Worm (Caenorhabditis elegans) whole organism, L4 larva: Measurements from ENCODE around the gene dct-17.

Experiments
- Y105C5A.15 ChIP-seq: fragments of 200-800 bp; sonication (Bioruptor generic); IDR thresholded peaks from 2 replicates; pipeline ENCODE4 v1.3.6; 2022; ENCODE audit warnings: missing genetic modification characterization, missing compliant biosample characterization
- daf-12 ChIP-seq: fragments of 150-350 bp; optimal IDR thresholded peaks from 2 replicates; lab custom pipeline; 2014; ENCODE audit warnings: missing biosample characterization, missing genetic modification reagents, missing genetic modification characterization
- egl-27 ChIP-seq: sonication (generic microtip); optimal IDR thresholded peaks from 3 replicates; lab custom pipeline; 2017; ENCODE audit warnings: missing biosample characterization, missing genetic modification reagents, missing genetic modification characterization
- fos-1 ChIP-seq: fragments of 150-350 bp; optimal IDR thresholded peaks from 2 replicates; lab custom pipeline; 2014; ENCODE audit warnings: missing biosample characterization, missing genetic modification characterization
- hlh-11 ChIP-seq: fragments of 200-800 bp; sonication (Bioruptor generic); optimal IDR thresholded peaks from 2 replicates; lab custom pipeline; 2018; ENCODE audit warnings: mild to moderate bottlenecking, missing genetic modification characterization, missing compliant biosample characterization
- nhr-237 ChIP-seq: sonication (generic microtip); optimal IDR thresholded peaks from 2 replicates; lab custom pipeline; 2017; ENCODE audit warnings: missing biosample characterization, missing genetic modification characterization
- nhr-41 ChIP-seq: fragments of 200-800 bp; sonication (Bioruptor generic); IDR thresholded peaks from 2 replicates; pipeline ENCODE4 v1.3.6; 2022; ENCODE audit warnings: missing genetic modification reagents, missing genetic modification characterization, missing compliant biosample characterization
- nhr-76 ChIP-seq: fragments of 150-350 bp; optimal IDR thresholded peaks from 2 replicates; lab custom pipeline; 2014; ENCODE audit warnings: missing biosample characterization, missing genetic modification characterization
- rbr-2 ChIP-seq: sonication (generic microtip); optimal IDR thresholded peaks from 2 replicates; lab custom pipeline; 2016; ENCODE audit warnings: missing genotype, missing genetic modification characterization, missing compliant biosample characterization
- spr-1 ChIP-seq: sonication (generic microtip); optimal IDR thresholded peaks from 2 replicates; lab custom pipeline; 2016; ENCODE audit warnings: mild to moderate bottlenecking, missing genetic modification characterization, missing compliant biosample characterization
- zfp-2 ChIP-seq: sonication (generic microtip); optimal IDR thresholded peaks from 2 replicates; lab custom pipeline; 2016; ENCODE audit warnings: mild to moderate bottlenecking, missing genetic modification characterization, missing compliant biosample characterization
- zip-11 ChIP-seq: fragments of 200-800 bp; sonication (Bioruptor generic); IDR thresholded peaks from 2 replicates; pipeline ENCODE4 v1.3.6; 2022; ENCODE audit warnings: missing genetic modification characterization, missing compliant biosample characterization
- zip-2 ChIP-seq: fragments of 150-350 bp; optimal IDR thresholded peaks from 2 replicates; lab custom pipeline; 2014; ENCODE audit warnings: missing biosample characterization, missing genetic modification characterization

Gene dct-17

DNA sequence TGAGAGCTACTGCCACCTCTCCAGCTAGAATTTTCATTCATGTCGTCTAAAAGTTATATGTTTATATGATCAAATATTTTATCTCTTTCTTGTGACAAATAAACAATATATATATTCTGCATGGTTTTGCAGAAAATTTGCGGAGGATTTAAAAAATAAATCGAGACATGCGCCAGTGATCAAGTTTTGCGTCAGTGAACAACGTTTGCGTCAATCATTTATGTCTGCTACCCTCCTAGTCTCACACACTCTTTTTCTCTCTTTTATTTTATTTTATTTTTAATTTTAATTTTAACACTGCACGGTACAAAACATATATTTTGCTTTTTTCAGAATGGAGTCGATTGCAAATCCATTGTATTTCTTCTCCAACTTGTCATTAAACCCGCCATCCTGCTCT lies 52.0 kb downstream of the dct-17 start, which contains the start of the genes tag-65 and ccz-1 (continued):
- no peak for TF ChIP-seq daf-12 (tag; lab: Kevin White, UChicago)
- TF ChIP-seq hlh-11 (tag; lab: Kevin White, UChicago), result peak; percentile 73
- TF ChIP-seq rbr-2, result peak; percentile 78
- no peak for TF ChIP-seq zip-2 (tag; lab: Kevin White, UChicago)
- no peak for TF ChIP-seq nhr-237 (tag; lab: Kevin White, UChicago)
- TF ChIP-seq egl-27, result no peak
- no peak for TF ChIP-seq nhr-41 (GFP tag; lab: Robert Waterston, UW)
- TF ChIP-seq Y105C5A.15 (GFP tag; lab: Robert Waterston, UW), result no peak
- no peak for TF ChIP-seq zfp-2 (tag; lab: Kevin White, UChicago)
- peak; percentile 54 for TF ChIP-seq spr-1 (tag; lab: Kevin White, UChicago)
- TF ChIP-seq fos-1, result no peak
- TF ChIP-seq nhr-76 (tag; lab: Kevin White, UChicago), result no peak
- no peak for TF ChIP-seq zip-11 (GFP tag; lab: Robert Waterston, UW)
- TF ChIP-seq, all 104 proteins: peak for 36
